Worm (Caenorhabditis elegans) whole organism, young adult: ENCODE measurements around the gene ttr-37.
A peak's percentile ranks its signal among the peaks of the same experiment; 100 is the strongest.

Experiments used
- D2030.7 ChIP-seq: fragments of 200-800 bp; sonication (Bioruptor generic); IDR thresholded peaks from 2 replicates; pipeline ENCODE4 v1.3.6; 2022; ENCODE audit warnings: missing genetic modification reagents, missing genetic modification characterization, missing compliant biosample characterization
- F22D6.2 ChIP-seq: sonication (generic microtip); optimal IDR thresholded peaks from 2 replicates; lab custom pipeline; 2016; ENCODE audit warnings: mild to moderate bottlenecking, missing genetic modification characterization, missing compliant biosample characterization
- F39B2.1 ChIP-seq: fragments of 200-800 bp; sonication (Bioruptor generic); IDR thresholded peaks from 2 replicates; pipeline ENCODE4 v1.3.6; 2022; ENCODE audit warnings: missing genetic modification reagents, missing genetic modification characterization, missing compliant biosample characterization
- F55B11.4 ChIP-seq: sonication (generic microtip); optimal IDR thresholded peaks from 2 replicates; lab custom pipeline; 2016; ENCODE audit warnings: missing compliant biosample characterization, missing genetic modification characterization, borderline replicate concordance; ENCODE audit not compliant: insufficient read depth
- F57A8.1 ChIP-seq: fragments of 200-800 bp; sonication (Bioruptor generic); optimal IDR thresholded peaks from 2 replicates; lab custom pipeline; 2018; ENCODE audit warnings: mild to moderate bottlenecking, missing genetic modification characterization, moderate library complexity, missing compliant biosample characterization
- F57C9.4 ChIP-seq: sonication (generic microtip); optimal IDR thresholded peaks from 2 replicates; lab custom pipeline; 2017; ENCODE audit warnings: mild to moderate bottlenecking, missing genetic modification characterization, missing compliant biosample characterization
- K11D2.4 ChIP-seq: fragments of 200-800 bp; sonication (Bioruptor generic); IDR thresholded peaks from 2 replicates; pipeline ENCODE4 v1.3.6; 2022; ENCODE audit warnings: missing genetic modification reagents, missing genetic modification characterization, missing compliant biosample characterization
- Y79H2A.3 ChIP-seq: fragments of 200-800 bp; sonication (Bioruptor generic); conservative IDR thresholded peaks from 2 replicates; pipeline ENCODE4 v1.3.6; 2022; ENCODE audit warnings: missing genetic modification reagents, missing genetic modification characterization, missing compliant biosample characterization
- Y95B8A.8 ChIP-seq: fragments of 200-800 bp; sonication (Bioruptor generic); IDR thresholded peaks from 2 replicates; pipeline ENCODE4 v1.3.6; 2022; ENCODE audit warnings: missing genetic modification reagents, missing genetic modification characterization, missing compliant biosample characterization
- ZK185.1 ChIP-seq: sonication (generic microtip); optimal IDR thresholded peaks from 2 replicates; lab custom pipeline; 2016; ENCODE audit warnings: mild to moderate bottlenecking, missing genetic modification characterization, missing compliant biosample characterization; ENCODE audit not compliant: poor library complexity, severe bottlenecking
- akir-1 ChIP-seq: fragments of 200-800 bp; sonication (Bioruptor generic); optimal IDR thresholded peaks from 2 replicates; lab custom pipeline; 2018; ENCODE audit warnings: mild to moderate bottlenecking, missing genetic modification characterization, moderate library complexity, missing compliant biosample characterization
- attf-3 ChIP-seq: fragments of 200-800 bp; sonication (Bioruptor generic); conservative IDR thresholded peaks from 2 replicates; pipeline ENCODE4 v1.3.6; 2022; ENCODE audit warnings: missing genetic modification reagents, missing genetic modification characterization, missing compliant biosample characterization
- attf-6 ChIP-seq: fragments of 200-800 bp; sonication (Bioruptor generic); IDR thresholded peaks from 2 replicates; pipeline ENCODE4 v1.3.6; 2022; ENCODE audit warnings: missing genetic modification reagents, missing genetic modification characterization, missing compliant biosample characterization
- bed-1 ChIP-seq: fragments of 200-800 bp; sonication (Bioruptor generic); IDR thresholded peaks from 2 replicates; pipeline ENCODE4 v1.3.6; 2022; ENCODE audit warnings: missing genetic modification reagents, missing genetic modification characterization, missing compliant biosample characterization
- ccch-3 ChIP-seq: fragments of 200-800 bp; sonication (Bioruptor generic); optimal IDR thresholded peaks from 2 replicates; lab custom pipeline; 2018; ENCODE audit warnings: mild to moderate bottlenecking, missing genetic modification characterization, missing compliant biosample characterization
- cebp-1 ChIP-seq, 2 experiments: fragments of 200-800 bp in 1 of 2; sonication (Bioruptor generic) in 1 of 2; sonication (generic microtip) in 1 of 2; IDR thresholded peaks in 1 of 2; optimal IDR thresholded peaks in 1 of 2; 2 replicates each; pipeline versions ENCODE4 v1.3.6 to Lab custom; 2017 to 2022; ENCODE audit warnings: missing compliant biosample characterization in 2 of 2, missing genetic modification characterization in 2 of 2, mild to moderate bottlenecking in 1 of 2, missing genetic modification reagents in 1 of 2, moderate library complexity in 1 of 2
- ceh-100 ChIP-seq: fragments of 200-800 bp; sonication (Bioruptor generic); IDR thresholded peaks from 2 replicates; pipeline ENCODE4 v1.3.6; 2022; ENCODE audit warnings: missing genetic modification reagents, missing genetic modification characterization, missing compliant biosample characterization
- ceh-79 ChIP-seq: sonication (generic microtip); optimal IDR thresholded peaks from 2 replicates; lab custom pipeline; 2017; ENCODE audit warnings: mild to moderate bottlenecking, missing genetic modification characterization, missing compliant biosample characterization
- ceh-91 ChIP-seq: fragments of 200-800 bp; sonication (Bioruptor generic); IDR thresholded peaks from 2 replicates; pipeline ENCODE4 v1.3.6; 2022; ENCODE audit warnings: missing genetic modification reagents, missing genetic modification characterization, missing compliant biosample characterization
- die-1 ChIP-seq: sonication (generic microtip); optimal IDR thresholded peaks from 2 replicates; lab custom pipeline; 2016; ENCODE audit warnings: missing genotype, mild to moderate bottlenecking, missing genetic modification characterization, missing compliant biosample characterization
- efl-1 ChIP-seq: fragments of 150-350 bp; optimal IDR thresholded peaks from 2 replicates; lab custom pipeline; 2014; ENCODE audit warnings: missing biosample characterization, missing genetic modification reagents, missing genetic modification characterization
- egl-18 ChIP-seq: fragments of 200-800 bp; sonication (Bioruptor generic); IDR thresholded peaks from 2 replicates; pipeline ENCODE4 v1.3.6; 2022; ENCODE audit warnings: missing genetic modification reagents, missing genetic modification characterization, missing compliant biosample characterization
- ets-4 ChIP-seq: fragments of 200-800 bp; sonication (Bioruptor generic); optimal IDR thresholded peaks from 2 replicates; lab custom pipeline; 2018; ENCODE audit warnings: mild to moderate bottlenecking, missing genetic modification characterization, missing compliant biosample characterization
- gei-17 ChIP-seq: fragments of 200-800 bp; sonication (Bioruptor generic); optimal IDR thresholded peaks from 2 replicates; lab custom pipeline; 2018; ENCODE audit warnings: mild to moderate bottlenecking, missing genetic modification characterization, missing compliant biosample characterization
- hlh-12 ChIP-seq: sonication (generic microtip); optimal IDR thresholded peaks from 2 replicates; lab custom pipeline; 2016; ENCODE audit warnings: missing genetic modification characterization, missing compliant biosample characterization
- hmg-20 ChIP-seq: fragments of 200-800 bp; sonication (Bioruptor generic); IDR thresholded peaks from 2 replicates; pipeline ENCODE4 v1.3.6; 2022; ENCODE audit warnings: missing genetic modification reagents, missing genetic modification characterization, missing compliant biosample characterization
- let-526 ChIP-seq: fragments of 200-800 bp; sonication (Bioruptor generic); IDR thresholded peaks from 2 replicates; pipeline ENCODE4 v1.3.6; 2022; ENCODE audit warnings: missing genetic modification reagents, missing genetic modification characterization, missing compliant biosample characterization
- lin-26 ChIP-seq: fragments of 200-800 bp; sonication (Bioruptor generic); IDR thresholded peaks from 2 replicates; pipeline ENCODE4 v1.3.6; 2022; ENCODE audit warnings: missing genetic modification reagents, missing genetic modification characterization, missing compliant biosample characterization
- lin-35 ChIP-seq, 3 experiments: fragments of 150-350 bp in 2 of 3; sonication (generic microtip) in 1 of 3; optimal IDR thresholded peaks; 2 replicates each; lab custom pipeline; 2014 to 2018; ENCODE audit warnings: missing biosample characterization in 3 of 3, missing genetic modification characterization in 3 of 3, missing genetic modification reagents in 3 of 3
- lin-40 ChIP-seq: sonication (generic microtip); optimal IDR thresholded peaks from 2 replicates; lab custom pipeline; 2016; ENCODE audit warnings: missing genetic modification characterization, mild to moderate bottlenecking, missing compliant biosample characterization, missing genotype, missing genetic modification reagents
- lin-54 ChIP-seq: fragments of 200-800 bp; sonication (Bioruptor generic); optimal IDR thresholded peaks from 2 replicates; lab custom pipeline; 2018; ENCODE audit warnings: mild to moderate bottlenecking, missing genetic modification characterization, missing compliant biosample characterization
- lir-1 ChIP-seq: fragments of 200-800 bp; sonication (Bioruptor generic); conservative IDR thresholded peaks from 2 replicates; pipeline ENCODE4 v1.3.6; 2022; ENCODE audit warnings: missing genetic modification reagents, missing genetic modification characterization, missing compliant biosample characterization
- madf-8 ChIP-seq: fragments of 200-800 bp; sonication (Bioruptor generic); conservative IDR thresholded peaks from 2 replicates; pipeline ENCODE4 v1.3.6; 2022; ENCODE audit warnings: missing genetic modification reagents, missing genetic modification characterization, missing compliant biosample characterization
- mel-28 ChIP-seq: sonication (generic microtip); optimal IDR thresholded peaks from 2 replicates; lab custom pipeline; 2016; ENCODE audit warnings: borderline replicate concordance, mild to moderate bottlenecking, missing genetic modification characterization, missing compliant biosample characterization
- nhr-120 ChIP-seq: fragments of 200-800 bp; sonication (Bioruptor generic); IDR thresholded peaks from 2 replicates; pipeline ENCODE4 v1.3.6; 2022; ENCODE audit warnings: missing genetic modification characterization, missing compliant biosample characterization
- nhr-90 ChIP-seq: sonication (generic microtip); optimal IDR thresholded peaks from 2 replicates; lab custom pipeline; 2016; ENCODE audit warnings: missing genotype, mild to moderate bottlenecking, missing genetic modification characterization, missing compliant biosample characterization
- pha-4 ChIP-seq: fragments of 150-350 bp; sonication (generic microtip); optimal IDR thresholded peaks from 2 replicates; lab custom pipeline; 2014; ENCODE audit warnings: missing biosample characterization, missing genetic modification reagents, missing genetic modification characterization
- rcor-1 ChIP-seq: fragments of 200-800 bp; sonication (Bioruptor generic); IDR thresholded peaks from 2 replicates; pipeline ENCODE4 v1.3.6; 2022; ENCODE audit warnings: missing genetic modification reagents, missing genetic modification characterization, missing compliant biosample characterization
- repo-1 ChIP-seq: sonication (generic microtip); optimal IDR thresholded peaks from 2 replicates; lab custom pipeline; 2017; ENCODE audit warnings: mild to moderate bottlenecking, missing genetic modification characterization, missing compliant biosample characterization
- rpc-1 ChIP-seq, 2 experiments: fragments of 150-350 bp in 1 of 2; sonication (generic microtip) in 1 of 2; optimal IDR thresholded peaks; 2 replicates each; lab custom pipeline; 2014 to 2018; ENCODE audit warnings: missing biosample characterization in 1 of 2, missing genetic modification characterization in 1 of 2, missing genetic modification reagents in 1 of 2, missing genotype in 1 of 2
- sptf-2 ChIP-seq: fragments of 200-800 bp; sonication (Bioruptor generic); optimal IDR thresholded peaks from 2 replicates; lab custom pipeline; 2018; ENCODE audit warnings: mild to moderate bottlenecking, missing genetic modification characterization, missing compliant biosample characterization
- unc-130 ChIP-seq: sonication (generic microtip); optimal IDR thresholded peaks from 2 replicates; lab custom pipeline; 2016; ENCODE audit warnings: missing genetic modification reagents, missing genetic modification characterization, missing compliant biosample characterization
- ztf-25 ChIP-seq: fragments of 200-800 bp; sonication (Bioruptor generic); IDR thresholded peaks from 2 replicates; pipeline ENCODE4 v1.3.6; 2022; ENCODE audit warnings: missing genetic modification reagents, missing genetic modification characterization, missing compliant biosample characterization
- ztf-26 ChIP-seq: sonication (generic microtip); optimal IDR thresholded peaks from 2 replicates; lab custom pipeline; 2017; ENCODE audit warnings: missing genetic modification characterization, missing compliant biosample characterization
- ztf-3 ChIP-seq: fragments of 200-800 bp; sonication (Bioruptor generic); optimal IDR thresholded peaks from 2 replicates; lab custom pipeline; 2018; ENCODE audit warnings: mild to moderate bottlenecking, missing genetic modification characterization, missing compliant biosample characterization

Gene ttr-37

ce11 chrX:1344818-1345217 is 7.8 kb upstream of the ttr-37 start (continued):
- TF ChIP-seq pha-4: peak; percentile 95
- peak; percentile 91 for TF ChIP-seq F22D6.2
- TF ChIP-seq egl-18 (GFP tag; lab: Robert Waterston, UW): peak; percentile 87
- TF ChIP-seq die-1 (tag; lab: Kevin White, UChicago): peak; percentile 28
- TF ChIP-seq sptf-2 (GFP tag; lab: Kevin White, UChicago): no peak
- TF ChIP-seq mel-28 (tag; lab: Kevin White, UChicago): peak; percentile 68
- peak; percentile 35; the same call in 1 of the 2 replicates for TF ChIP-seq attf-3 (GFP tag; lab: Robert Waterston, UW)
- no peak for TF ChIP-seq attf-6
- no peak for TF ChIP-seq D2030.7
- TF ChIP-seq F57A8.1 (GFP tag; lab: Kevin White, UChicago): peak; percentile 84
- no peak for TF ChIP-seq F55B11.4 (tag; lab: Kevin White, UChicago)
- TF ChIP-seq, all 124 proteins: peak for 71

- TF ChIP-seq ceh-91 (no peak), nhr-90 (no peak), ztf-3 (no peak), let-526 (GFP tag; lab: Robert Waterston, UW) (no peak), lin-54 (GFP tag; lab: Kevin White, UChicago) (no peak), hmg-20 (GFP tag; lab: Robert Waterston, UW) (no peak), ets-4 (no peak), Y95B8A.8 (no peak), lir-1 (GFP tag; lab: Robert Waterston, UW) (no peak), nhr-120 (no peak), lin-26 (GFP tag; lab: Robert Waterston, UW) (no peak)
Measured at ce11 chrX:1344321-1344720, 7.3 kb upstream of the ttr-37 start, which contains the start of gene ins-39. Gene ins-39, minus strand, starts transcription at chrX:1344421.

ce11 chrX:1338906-1339673 is 2.1 kb upstream of the ttr-37 start:
- no peak for TF ChIP-seq hlh-12 (tag; lab: Kevin White, UChicago)
- no peak for TF ChIP-seq cebp-1 (GFP tag; IDR thresholded peaks at IDR 0.05; lab: Robert Waterston, UW)
- TF ChIP-seq cebp-1 (tag; optimal IDR thresholded peaks at IDR 0.05; lab: Kevin White, UChicago): no peak
- no peak for TF ChIP-seq ztf-25 (GFP tag; lab: Robert Waterston, UW)
- no peak for TF ChIP-seq efl-1
- no peak for TF ChIP-seq lir-1 (GFP tag; lab: Robert Waterston, UW)
- no peak for TF ChIP-seq F39B2.1
- no peak for TF ChIP-seq Y79H2A.3 (GFP tag; lab: Robert Waterston, UW)
- TF ChIP-seq ceh-79 (tag; lab: Kevin White, UChicago): no peak
- no peak for TF ChIP-seq bed-1 (GFP tag; lab: Robert Waterston, UW)
- TF ChIP-seq rcor-1 (GFP tag; lab: Robert Waterston, UW): no peak
- TF ChIP-seq unc-130 (GFP tag; lab: Kevin White, UChicago): no peak
- no peak for TF ChIP-seq F57C9.4 (tag; lab: Kevin White, UChicago)
- no peak for TF ChIP-seq ccch-3 (GFP tag; lab: Kevin White, UChicago)
- no peak for TF ChIP-seq nhr-120
- no peak for TF ChIP-seq ceh-100 (GFP tag; lab: Robert Waterston, UW)
- TF ChIP-seq lin-35 (GFP tag; optimal IDR thresholded peaks at IDR 0.05; lab: Kevin White, UChicago): no peak
- peak; percentile 77 for TF ChIP-seq gei-17 (GFP tag; lab: Kevin White, UChicago)
- TF ChIP-seq ztf-26 (tag; lab: Kevin White, UChicago): no peak
- TF ChIP-seq rpc-1 (optimal IDR thresholded peaks at IDR 0.05; lab: Kevin White, UChicago): no peak
- no peak for TF ChIP-seq rpc-1 (tag; optimal IDR thresholded peaks at IDR 0.05; lab: Kevin White, UChicago)
- no peak for TF ChIP-seq akir-1
- TF ChIP-seq madf-8 (GFP tag; lab: Robert Waterston, UW): no peak
- TF ChIP-seq repo-1: no peak
- 0 out of 2 replicates have a peak, but pooled peaks have one; percentile 13 for TF ChIP-seq K11D2.4 (GFP tag; lab: Robert Waterston, UW)
- peak; percentile 67 for TF ChIP-seq lin-40 (tag; lab: Kevin White, UChicago)
- peak; percentile 29 for TF ChIP-seq ZK185.1 (tag; lab: Kevin White, UChicago)
